Fruit fly (Drosophila melanogaster) whole organism, embryonic: Measurements from ENCODE around the gene hook.

Experiments used
- CG10321 ChIP-seq: fragments of 200-800 bp; sonication (Bioruptor generic); IDR thresholded peaks from 2 replicates; pipeline ENCODE4 v1.3.6; 2022; ENCODE audit warnings: missing biosample characterization, missing genetic modification characterization
- CG11085 ChIP-seq: fragments of 200-800 bp; sonication (Bioruptor generic); IDR thresholded peaks from 2 replicates; pipeline ENCODE4 v1.3.6; 2022; ENCODE audit warnings: missing biosample characterization, missing genetic modification characterization
- CG11247 ChIP-seq: fragments of 200-800 bp; sonication (Bioruptor generic); IDR thresholded peaks from 2 replicates; pipeline ENCODE4 v1.3.6; 2022; ENCODE audit warnings: missing biosample characterization, missing genetic modification characterization
- CG1647 ChIP-seq: fragments of 200-800 bp; sonication (Bioruptor generic); optimal IDR thresholded peaks from 3 replicates; lab custom pipeline; 2016; ENCODE audit warnings: missing biosample characterization, missing genetic modification characterization
- CG18764 ChIP-seq: fragments of 200-800 bp; sonication (Bioruptor generic); optimal IDR thresholded peaks from 3 replicates; lab custom pipeline; 2016; ENCODE audit warnings: missing biosample characterization, missing genetic modification characterization
- CG2120 ChIP-seq: fragments of 200-800 bp; sonication (Bioruptor generic); optimal IDR thresholded peaks from 3 replicates; lab custom pipeline; 2016; ENCODE audit warnings: missing biosample characterization, missing genetic modification characterization
- CG2129 ChIP-seq: fragments of 200-800 bp; sonication (Bioruptor generic); IDR thresholded peaks from 2 replicates; pipeline ENCODE4 v1.3.6; 2022; ENCODE audit warnings: missing biosample characterization, missing genetic modification characterization; ENCODE audit not compliant: partially characterized antibody
- CG2889 ChIP-seq: fragments of 200-800 bp; sonication (Bioruptor generic); IDR thresholded peaks from 3 replicates; pipeline ENCODE4 v1.3.6; 2022; ENCODE audit warnings: missing biosample characterization, missing genetic modification characterization
- CG31365 ChIP-seq: fragments of 200-800 bp; sonication (Bioruptor generic); optimal IDR thresholded peaks from 2 replicates; lab custom pipeline; 2018; ENCODE audit warnings: missing biosample characterization, mild to moderate bottlenecking, missing genetic modification characterization
- CG33213 ChIP-seq: fragments of 200-800 bp; sonication (Bioruptor generic); optimal IDR thresholded peaks from 3 replicates; lab custom pipeline; 2016; ENCODE audit warnings: missing biosample characterization, missing genetic modification characterization
- CG3847 ChIP-seq: fragments of 200-800 bp; sonication (Bioruptor generic); IDR thresholded peaks from 2 replicates; pipeline ENCODE4 v1.3.6; 2022; ENCODE audit warnings: missing biosample characterization, missing genetic modification characterization
- CG4328 ChIP-seq: fragments of 200-800 bp; sonication (Bioruptor generic); optimal IDR thresholded peaks from 3 replicates; lab custom pipeline; 2017; ENCODE audit warnings: missing biosample characterization, missing genetic modification reagents, missing genetic modification characterization
- CG43689 ChIP-seq: fragments of 200-800 bp; sonication (Bioruptor generic); IDR thresholded peaks from 2 replicates; pipeline ENCODE4 v1.3.6; 2022; ENCODE audit warnings: missing biosample characterization, missing genetic modification characterization
- CG4424 ChIP-seq: fragments of 200-800 bp; sonication (Bioruptor generic); optimal IDR thresholded peaks from 3 replicates; lab custom pipeline; 2016; ENCODE audit warnings: missing biosample characterization, missing genetic modification characterization
- CG5180 ChIP-seq: fragments of 200-800 bp; sonication (Bioruptor generic); optimal IDR thresholded peaks from 3 replicates; lab custom pipeline; 2017; ENCODE audit warnings: missing biosample characterization, missing genetic modification characterization, mild to moderate bottlenecking, moderate library complexity, missing genetic modification reagents
- CG6272 ChIP-seq: fragments of 200-800 bp; sonication (Bioruptor generic); IDR thresholded peaks from 2 replicates; pipeline ENCODE4 v1.3.6; 2022; ENCODE audit warnings: missing biosample characterization, missing genetic modification characterization
- CG7271 ChIP-seq: fragments of 200-800 bp; sonication (Bioruptor generic); optimal IDR thresholded peaks from 2 replicates; lab custom pipeline; 2018; ENCODE audit warnings: missing biosample characterization, mild to moderate bottlenecking, missing genetic modification characterization, moderate library complexity
- CG8924 ChIP-seq: fragments of 200-800 bp; optimal IDR thresholded peaks from 3 replicates; lab custom pipeline; 2019; ENCODE audit warnings: missing biosample characterization, mild to moderate bottlenecking, missing genetic modification characterization, moderate library complexity
- CG9437 ChIP-seq: fragments of 200-800 bp; sonication (Bioruptor generic); optimal IDR thresholded peaks from 2 replicates; lab custom pipeline; 2018; ENCODE audit warnings: missing biosample characterization, mild to moderate bottlenecking, missing genetic modification characterization
- CkIIα-i1 ChIP-seq: fragments of 200-800 bp; sonication (Bioruptor generic); IDR thresholded peaks from 2 replicates; pipeline ENCODE4 v1.3.6; 2022; ENCODE audit warnings: missing biosample characterization, missing genetic modification characterization
- Lpt ChIP-seq: fragments of >200 bp; optimal IDR thresholded peaks from 2 replicates; lab custom pipeline; 2018; ENCODE audit warnings: missing biosample characterization, missing genetic modification characterization
- Mrtf ChIP-seq: fragments of 200-800 bp; sonication (Bioruptor generic); IDR thresholded peaks from 3 replicates; pipeline ENCODE4 v1.3.6; 2022; ENCODE audit warnings: missing biosample characterization, missing genetic modification characterization
- Nf-YA ChIP-seq: fragments of 200-800 bp; sonication (Bioruptor generic); IDR thresholded peaks from 2 replicates; pipeline ENCODE4 v1.3.6; 2022; ENCODE audit warnings: missing biosample characterization, missing genetic modification characterization
- Sox100B ChIP-seq: fragments of 200-800 bp; sonication (Bioruptor generic); optimal IDR thresholded peaks from 3 replicates; lab custom pipeline; 2018; ENCODE audit warnings: missing biosample characterization, mild to moderate bottlenecking, missing genetic modification characterization
- bigmax ChIP-seq: fragments of 200-800 bp; sonication (Bioruptor generic); optimal IDR thresholded peaks from 2 replicates; lab custom pipeline; 2018; ENCODE audit warnings: missing biosample characterization, mild to moderate bottlenecking, missing genetic modification characterization
- bowl ChIP-seq: fragments of 200-800 bp; sonication (Bioruptor generic); IDR thresholded peaks from 2 replicates; pipeline ENCODE4 v1.3.6; 2022; ENCODE audit warnings: missing biosample characterization, missing genetic modification characterization
- cato ChIP-seq: fragments of 200-800 bp; sonication (Bioruptor generic); optimal IDR thresholded peaks from 2 replicates; lab custom pipeline; 2016; ENCODE audit warnings: missing biosample characterization, missing genetic modification characterization, borderline replicate concordance
- crol ChIP-seq: fragments of 200-800 bp; sonication (Bioruptor generic); IDR thresholded peaks from 2 replicates; pipeline ENCODE4 v1.3.6; 2022; ENCODE audit warnings: missing biosample characterization, missing genetic modification characterization
- da ChIP-seq: fragments of 200-800 bp; sonication (Bioruptor generic); optimal IDR thresholded peaks from 2 replicates; lab custom pipeline; 2016; ENCODE audit warnings: missing biosample characterization, missing genetic modification characterization
- dmrt99B ChIP-seq: fragments of 200-800 bp; sonication (Bioruptor generic); optimal IDR thresholded peaks from 2 replicates; lab custom pipeline; 2018; ENCODE audit warnings: missing biosample characterization, mild to moderate bottlenecking, missing genetic modification characterization, moderate library complexity
- esg ChIP-seq: fragments of 200-800 bp; sonication (Bioruptor generic); conservative IDR thresholded peaks from 2 replicates; pipeline ENCODE4 v1.3.6; 2022; ENCODE audit warnings: missing biosample characterization, missing genetic modification characterization
- fd96Cb ChIP-seq: fragments of 200-800 bp; sonication (Bioruptor generic); optimal IDR thresholded peaks from 2 replicates; lab custom pipeline; 2018; ENCODE audit warnings: missing biosample characterization, mild to moderate bottlenecking, missing genetic modification characterization, moderate library complexity
- fru ChIP-seq: fragments of >200 bp; optimal IDR thresholded peaks from 2 replicates; lab custom pipeline; 2017
- fu2 ChIP-seq: fragments of 200-800 bp; sonication (Bioruptor generic); optimal IDR thresholded peaks from 2 replicates; lab custom pipeline; 2016; ENCODE audit warnings: missing biosample characterization, missing genetic modification characterization
- h ChIP-seq: fragments of >200 bp; optimal IDR thresholded peaks from 2 replicates; lab custom pipeline; 2017
- klu ChIP-seq: fragments of 200-800 bp; sonication (Bioruptor generic); IDR thresholded peaks from 2 replicates; pipeline ENCODE4 v1.3.6; 2022; ENCODE audit warnings: missing biosample characterization, missing genetic modification characterization
- lab ChIP-seq: fragments of 200-800 bp; sonication (Bioruptor generic); optimal IDR thresholded peaks from 3 replicates; lab custom pipeline; 2017; ENCODE audit warnings: missing biosample characterization, missing genetic modification characterization, mild to moderate bottlenecking, moderate library complexity, missing genetic modification reagents
- nmo ChIP-seq: fragments of 200-800 bp; sonication (Bioruptor generic); optimal IDR thresholded peaks from 2 replicates; lab custom pipeline; 2018; ENCODE audit warnings: missing biosample characterization, mild to moderate bottlenecking, missing genetic modification characterization, moderate library complexity
- odd ChIP-seq: fragments of 200-800 bp; sonication (Bioruptor generic); optimal IDR thresholded peaks from 2 replicates; lab custom pipeline; 2017; ENCODE audit warnings: missing biosample characterization, mild to moderate bottlenecking, missing genetic modification characterization
- peb ChIP-seq: fragments of 200-800 bp; sonication (Bioruptor generic); IDR thresholded peaks from 2 replicates; pipeline ENCODE4 v1.3.6; 2022; ENCODE audit warnings: missing biosample characterization, missing genetic modification characterization
- prd ChIP-seq, 3 experiments: fragments of >200 bp in 2 of 3; fragments of 200-800 bp in 1 of 3; sonication (Bioruptor generic) in 1 of 3; optimal IDR thresholded peaks in 2 of 3; IDR thresholded peaks in 1 of 3; 2 replicates in 2 of 3; 3 replicates in 1 of 3; pipeline versions ENCODE4 v1.3.6 to Lab custom; 2017 to 2022; ENCODE audit warnings: missing biosample characterization in 1 of 3, missing genetic modification characterization in 1 of 3
- sim ChIP-seq: fragments of 200-800 bp; sonication (Bioruptor generic); IDR thresholded peaks from 2 replicates; pipeline ENCODE4 v1.3.6; 2022; ENCODE audit warnings: missing biosample characterization, missing genetic modification characterization
- sug ChIP-seq: fragments of 200-800 bp; optimal IDR thresholded peaks from 2 replicates; lab custom pipeline; 2019; ENCODE audit warnings: missing biosample characterization, mild to moderate bottlenecking, missing genetic modification characterization, moderate library complexity
- tap ChIP-seq: fragments of 200-800 bp; optimal IDR thresholded peaks from 3 replicates; lab custom pipeline; 2019; ENCODE audit warnings: missing biosample characterization, mild to moderate bottlenecking, missing genetic modification characterization, moderate library complexity
- tio ChIP-seq: fragments of 200-800 bp; sonication (Bioruptor generic); optimal IDR thresholded peaks from 2 replicates; lab custom pipeline; 2017; ENCODE audit warnings: missing biosample characterization, missing genetic modification characterization, inconsistent platforms
- tup ChIP-seq: fragments of 200-800 bp; sonication (Bioruptor generic); optimal IDR thresholded peaks from 2 replicates; lab custom pipeline; 2016; ENCODE audit warnings: missing biosample characterization, mild to moderate bottlenecking, missing genetic modification characterization, moderate library complexity
- vvl ChIP-seq: fragments of 200-800 bp; sonication (Bioruptor generic); IDR thresholded peaks from 2 replicates; pipeline ENCODE4 v1.3.6; 2022; ENCODE audit warnings: missing biosample characterization, missing genetic modification characterization
- yki ChIP-seq: fragments of >200 bp; optimal IDR thresholded peaks from 3 replicates; lab custom pipeline; 2018
- zen2 ChIP-seq: fragments of 200-800 bp; sonication (Bioruptor generic); IDR thresholded peaks from 3 replicates; pipeline ENCODE4 v1.3.6; 2022; ENCODE audit warnings: missing biosample characterization, missing genetic modification characterization; ENCODE audit not compliant: partially characterized antibody
- zfh2 ChIP-seq: fragments of 200-800 bp; sonication (Bioruptor generic); optimal IDR thresholded peaks from 2 replicates; lab custom pipeline; 2016; ENCODE audit warnings: missing biosample characterization, missing genetic modification characterization

Gene hook

dm6 chr2L:19014032-19014880 lies 19.0 kb downstream of the hook start (continued):
- TF ChIP-seq CG43689 (GFP tag; lab: Robert Waterston, UW) (no peak), klu (no peak), esg (GFP tag; lab: Robert Waterston, UW) (peak; percentile 41; the same call in 1 of the 2 replicates), odd (GFP tag; lab: Kevin White, UChicago) (peak; percentile 78), CG5180 (peak; percentile 62), CG9437 (GFP tag; lab: Kevin White, UChicago) (peak; percentile 59), CG2120 (GFP tag; lab: Kevin White, UChicago) (peak; percentile 75), vvl (peak; percentile 76), CG31365 (tag; lab: Kevin White, UChicago) (no peak), CG3847 (GFP tag; lab: Robert Waterston, UW) (peak; percentile 50; the same call in 1 of the 2 replicates), CG33213 (GFP tag; lab: Kevin White, UChicago) (no peak), sim (GFP tag; lab: Robert Waterston, UW) (no peak), tap (tag; lab: Kevin White, UChicago) (peak; percentile 62), prd (optimal IDR thresholded peaks at IDR 0.05; lab: Kevin White, UChicago) (no peak), prd (GFP tag; IDR thresholded peaks at IDR 0.05; lab: Robert Waterston, UW) (peak; percentile 74), fd96Cb (tag; lab: Kevin White, UChicago) (peak; percentile 67), tup (GFP tag; lab: Kevin White, UChicago) (no peak), CG6272 (GFP tag; lab: Robert Waterston, UW) (no peak), fu2 (GFP tag; lab: Kevin White, UChicago) (no peak), peb (no peak), CkIIα-i1 (GFP tag; lab: Robert Waterston, UW) (no peak), lab (GFP tag; lab: Kevin White, UChicago) (peak; percentile 90), tio (GFP tag; lab: Kevin White, UChicago) (peak; percentile 43), CG8924 (tag; lab: Kevin White, UChicago) (peak; percentile 83), sug (peak; percentile 70), CG18764 (peak; percentile 24), Nf-YA (GFP tag; lab: Robert Waterston, UW) (no peak), Sox100B (peak; percentile 82), CG1647 (no peak), CG7271 (tag; lab: Kevin White, UChicago) (no peak), da (no peak), Lpt (GFP tag; lab: Kevin White, UChicago) (no peak), CG2129 (GFP tag; lab: Robert Waterston, UW) (no peak), CG4424 (GFP tag; lab: Kevin White, UChicago) (peak; percentile 53), CG10321 (GFP tag; lab: Robert Waterston, UW) (no peak), yki (lab: Kevin White, UChicago) (no peak), cato (GFP tag; lab: Kevin White, UChicago) (no peak), CG11247 (GFP tag; lab: Robert Waterston, UW) (peak; percentile 26; the same call in 1 of the 2 replicates), fru (lab: Kevin White, UChicago) (no peak), bigmax (GFP tag; lab: Kevin White, UChicago) (no peak), bowl (GFP tag; lab: Robert Waterston, UW) (no peak), h (no peak), dmrt99B (tag; lab: Kevin White, UChicago) (peak; percentile 88), nmo (GFP tag; lab: Kevin White, UChicago) (peak; percentile 78), zfh2 (GFP tag; lab: Kevin White, UChicago) (peak; percentile 10), CG11085 (GFP tag; lab: Robert Waterston, UW) (0 out of 2 replicates have a peak, but pooled peaks have one; percentile 42), crol (GFP tag; lab: Robert Waterston, UW) (no peak), zen2 (GFP tag; lab: Robert Waterston, UW) (no peak), CG2889 (GFP tag; lab: Robert Waterston, UW) (no peak), Mrtf (GFP tag; lab: Robert Waterston, UW) (0 out of 3 replicates have a peak, but pooled peaks have one; percentile 30), CG4328 (GFP tag; lab: Kevin White, UChicago) (peak; percentile 73)
